Fruit fly (Drosophila melanogaster): ENCODE results near the gene CG31778.

dm6 chr2L:3740443-3740842, 35.2 kb upstream of the CG31778 start:
- no peak for TF ChIP-seq CG8478 (optimal IDR thresholded peaks at IDR 0.05)
- TF ChIP-seq CTCF (optimal IDR thresholded peaks at IDR 0.05), result no peak
